Fruit fly (Drosophila melanogaster) whole organism, embryonic: ENCODE measurements around the gene CG10185.

Source experiments
- Asciz ChIP-seq: fragments of 200-800 bp; sonication (Bioruptor generic); optimal IDR thresholded peaks from 2 replicates; lab custom pipeline; 2017; ENCODE audit warnings: missing biosample characterization, mild to moderate bottlenecking, missing genetic modification characterization, missing genetic modification reagents
- CG10209 ChIP-seq: fragments of 200-800 bp; sonication (Bioruptor generic); optimal IDR thresholded peaks from 3 replicates; lab custom pipeline; 2017; ENCODE audit warnings: missing biosample characterization, mild to moderate bottlenecking, missing genetic modification characterization, missing genetic modification reagents
- CG10543 ChIP-seq: fragments of 200-800 bp; sonication (Bioruptor generic); optimal IDR thresholded peaks from 3 replicates; lab custom pipeline; 2017; ENCODE audit warnings: missing biosample characterization, mild to moderate bottlenecking, missing genetic modification characterization, moderate library complexity
- CG10979 ChIP-seq: fragments of 200-800 bp; sonication (Bioruptor generic); optimal IDR thresholded peaks from 2 replicates; lab custom pipeline; 2018; ENCODE audit warnings: missing biosample characterization, mild to moderate bottlenecking, missing genetic modification characterization, moderate library complexity
- CG11398 ChIP-seq: fragments of 200-800 bp; sonication (Bioruptor generic); optimal IDR thresholded peaks from 2 replicates; lab custom pipeline; 2016; ENCODE audit warnings: missing biosample characterization, missing genetic modification characterization
- CG11504 ChIP-seq: fragments of 200-800 bp; sonication (Bioruptor generic); optimal IDR thresholded peaks from 3 replicates; lab custom pipeline; 2019; ENCODE audit warnings: missing biosample characterization, mild to moderate bottlenecking, missing genetic modification characterization, moderate library complexity
- CG12219 ChIP-seq: fragments of 200-800 bp; sonication (Bioruptor generic); optimal IDR thresholded peaks from 3 replicates; lab custom pipeline; 2018; ENCODE audit warnings: missing biosample characterization, mild to moderate bottlenecking, missing genetic modification characterization
- CG12236 ChIP-seq: fragments of 200-800 bp; sonication (Bioruptor generic); optimal IDR thresholded peaks from 2 replicates; lab custom pipeline; 2016; ENCODE audit warnings: missing biosample characterization, missing genetic modification characterization
- CG1233 ChIP-seq: fragments of 200-800 bp; sonication (Bioruptor generic); optimal IDR thresholded peaks from 4 replicates; lab custom pipeline; 2018; ENCODE audit warnings: missing biosample characterization, mild to moderate bottlenecking, missing genetic modification characterization
- CG13424 ChIP-seq: fragments of 200-800 bp; sonication (Bioruptor generic); optimal IDR thresholded peaks from 2 replicates; lab custom pipeline; 2019; ENCODE audit warnings: missing biosample characterization, mild to moderate bottlenecking, missing genetic modification characterization, moderate library complexity
- CG16863 ChIP-seq: fragments of 200-800 bp; sonication (Bioruptor generic); optimal IDR thresholded peaks from 3 replicates; lab custom pipeline; 2016; ENCODE audit warnings: missing biosample characterization, missing genetic modification characterization
- CG31365 ChIP-seq: fragments of 200-800 bp; sonication (Bioruptor generic); optimal IDR thresholded peaks from 2 replicates; lab custom pipeline; 2018; ENCODE audit warnings: missing biosample characterization, mild to moderate bottlenecking, missing genetic modification characterization
- CG3838 ChIP-seq: fragments of 200-800 bp; sonication (Bioruptor generic); optimal IDR thresholded peaks from 3 replicates; lab custom pipeline; 2016; ENCODE audit warnings: missing biosample characterization, missing genetic modification characterization
- CG4707 ChIP-seq: fragments of 200-800 bp; sonication (Bioruptor generic); optimal IDR thresholded peaks from 2 replicates; lab custom pipeline; 2018; ENCODE audit warnings: missing biosample characterization, mild to moderate bottlenecking, missing genetic modification characterization, moderate library complexity
- CG4730 ChIP-seq: fragments of 200-800 bp; sonication (Bioruptor generic); IDR thresholded peaks from 2 replicates; pipeline ENCODE4 v1.3.6; 2022; ENCODE audit warnings: missing biosample characterization, missing genetic modification characterization
- CG6654 ChIP-seq: fragments of 200-800 bp; sonication (Bioruptor generic); optimal IDR thresholded peaks from 2 replicates; lab custom pipeline; 2017; ENCODE audit warnings: missing biosample characterization, mild to moderate bottlenecking, missing genetic modification characterization
- CG6765 ChIP-seq: fragments of 200-800 bp; sonication (Bioruptor generic); optimal IDR thresholded peaks from 3 replicates; lab custom pipeline; 2017; ENCODE audit warnings: missing biosample characterization, mild to moderate bottlenecking, missing genetic modification characterization
- CG7745 ChIP-seq: fragments of 200-800 bp; sonication (Bioruptor generic); optimal IDR thresholded peaks from 2 replicates; lab custom pipeline; 2018; ENCODE audit warnings: missing biosample characterization, mild to moderate bottlenecking, missing genetic modification characterization, moderate library complexity
- CG9727 ChIP-seq: fragments of 200-800 bp; sonication (Bioruptor generic); optimal IDR thresholded peaks from 3 replicates; lab custom pipeline; 2017; ENCODE audit warnings: missing biosample characterization, mild to moderate bottlenecking, missing genetic modification characterization
- HHEX ChIP-seq: fragments of 200-800 bp; sonication (Bioruptor generic); optimal IDR thresholded peaks from 3 replicates; lab custom pipeline; 2017; ENCODE audit warnings: missing biosample characterization, mild to moderate bottlenecking, missing genetic modification characterization, missing genetic modification reagents
- Hey ChIP-seq: fragments of 200-800 bp; sonication (Bioruptor generic); optimal IDR thresholded peaks from 3 replicates; lab custom pipeline; 2018; ENCODE audit warnings: missing biosample characterization, mild to moderate bottlenecking, missing genetic modification characterization
- MESR4 ChIP-seq: fragments of 200-800 bp; sonication (Bioruptor generic); optimal IDR thresholded peaks from 2 replicates; lab custom pipeline; 2018; ENCODE audit warnings: missing biosample characterization, mild to moderate bottlenecking, missing genetic modification characterization, moderate library complexity
- Med ChIP-seq: fragments of 200-800 bp; sonication (Bioruptor generic); peaks from one replicate; lab custom pipeline; 2016; ENCODE audit warnings: missing biosample characterization, missing genetic modification characterization, mild to moderate bottlenecking, inconsistent platforms, moderate library complexity
- Mes4 ChIP-seq: fragments of 200-800 bp; sonication (Bioruptor generic); optimal IDR thresholded peaks from 2 replicates; lab custom pipeline; 2016; ENCODE audit warnings: missing biosample characterization, missing genetic modification characterization
- NFAT ChIP-seq: fragments of 200-800 bp; sonication (Bioruptor generic); IDR thresholded peaks from 2 replicates; pipeline ENCODE4 v1.3.6; 2022; ENCODE audit warnings: missing biosample characterization, missing genetic modification characterization
- Rfx ChIP-seq: fragments of 200-800 bp; sonication (Bioruptor generic); IDR thresholded peaks from 2 replicates; pipeline ENCODE4 v1.3.6; 2022; ENCODE audit warnings: missing biosample characterization, missing genetic modification characterization
- YL-1 ChIP-seq: fragments of 200-800 bp; sonication (Bioruptor generic); optimal IDR thresholded peaks from 3 replicates; lab custom pipeline; 2017; ENCODE audit warnings: missing biosample characterization, mild to moderate bottlenecking, missing genetic modification characterization
- ac ChIP-seq: fragments of 200-800 bp; sonication (Bioruptor generic); optimal IDR thresholded peaks from 3 replicates; lab custom pipeline; 2017; ENCODE audit warnings: missing biosample characterization, mild to moderate bottlenecking, missing genetic modification characterization
- bab2 ChIP-seq: fragments of 200-800 bp; sonication (Bioruptor generic); optimal IDR thresholded peaks from 2 replicates; lab custom pipeline; 2016; ENCODE audit warnings: missing biosample characterization, missing genetic modification characterization
- chif ChIP-seq, 2 experiments: fragments of 200-800 bp; sonication (Bioruptor generic); optimal IDR thresholded peaks; 3 replicates each; lab custom pipeline; 2016; ENCODE audit warnings: missing biosample characterization in 2 of 2, missing genetic modification characterization in 2 of 2
- chm ChIP-seq: fragments of 200-800 bp; sonication (Bioruptor generic); IDR thresholded peaks from 2 replicates; pipeline ENCODE4 v1.3.6; 2022; ENCODE audit warnings: missing biosample characterization, missing genetic modification characterization
- ci ChIP-seq: fragments of 200-800 bp; sonication (Bioruptor generic); IDR thresholded peaks from 3 replicates; pipeline ENCODE4 v1.3.6; 2022; ENCODE audit warnings: missing biosample characterization, missing genetic modification characterization
- dysf ChIP-seq: fragments of 200-800 bp; sonication (Bioruptor generic); IDR thresholded peaks from 3 replicates; pipeline ENCODE4 v1.3.6; 2022; ENCODE audit warnings: missing biosample characterization, missing genetic modification characterization
- en ChIP-seq: fragments of 200-800 bp; sonication (Bioruptor generic); optimal IDR thresholded peaks from 2 replicates; lab custom pipeline; 2016; ENCODE audit warnings: missing biosample characterization, missing genetic modification characterization
- fd64A ChIP-seq: fragments of 200-800 bp; sonication (Bioruptor generic); optimal IDR thresholded peaks from 3 replicates; lab custom pipeline; 2018; ENCODE audit warnings: missing biosample characterization, mild to moderate bottlenecking, missing genetic modification characterization
- gcm ChIP-seq: fragments of 200-800 bp; sonication (Bioruptor generic); optimal IDR thresholded peaks from 2 replicates; lab custom pipeline; 2019; ENCODE audit warnings: missing biosample characterization, mild to moderate bottlenecking, missing genetic modification characterization, moderate library complexity
- kni ChIP-seq: fragments of 200-800 bp; sonication (Bioruptor generic); optimal IDR thresholded peaks from 3 replicates; lab custom pipeline; 2017; ENCODE audit warnings: mild to moderate bottlenecking, missing biosample characterization, missing genetic modification reagents, missing genetic modification characterization
- lov ChIP-seq, 2 experiments: fragments of 200-800 bp in 1 of 2; fragments of >200 bp in 1 of 2; sonication (Bioruptor generic) in 1 of 2; IDR thresholded peaks in 1 of 2; optimal IDR thresholded peaks in 1 of 2; 2 replicates in 1 of 2; 3 replicates in 1 of 2; pipeline versions ENCODE4 v1.3.6 to Lab custom; 2017 to 2022; ENCODE audit warnings: missing biosample characterization in 1 of 2, missing genetic modification characterization in 1 of 2
- mirr ChIP-seq: fragments of 200-800 bp; sonication (Bioruptor generic); optimal IDR thresholded peaks from 3 replicates; lab custom pipeline; 2018; ENCODE audit warnings: missing biosample characterization, mild to moderate bottlenecking, missing genetic modification characterization
- nerfin-1 ChIP-seq: fragments of 200-800 bp; sonication (Bioruptor generic); optimal IDR thresholded peaks from 3 replicates; lab custom pipeline; 2019; ENCODE audit warnings: missing biosample characterization, mild to moderate bottlenecking, missing genetic modification characterization, moderate library complexity
- oc ChIP-seq: fragments of 200-800 bp; sonication (Bioruptor generic); optimal IDR thresholded peaks from 2 replicates; lab custom pipeline; 2018; ENCODE audit warnings: missing biosample characterization, mild to moderate bottlenecking, missing genetic modification characterization, moderate library complexity
- org-1 ChIP-seq: fragments of 200-800 bp; sonication (Bioruptor generic); optimal IDR thresholded peaks from 2 replicates; lab custom pipeline; 2017; ENCODE audit warnings: missing biosample characterization, missing genetic modification characterization
- pb ChIP-seq: fragments of 200-800 bp; sonication (Bioruptor generic); optimal IDR thresholded peaks from 3 replicates; lab custom pipeline; 2016; ENCODE audit warnings: missing biosample characterization, missing genetic modification characterization
- pros ChIP-seq: fragments of 200-800 bp; sonication (Bioruptor generic); optimal IDR thresholded peaks from 3 replicates; lab custom pipeline; 2019; ENCODE audit warnings: missing biosample characterization, mild to moderate bottlenecking, missing genetic modification characterization, moderate library complexity
- sc ChIP-seq, 3 experiments: fragments of >200 bp in 2 of 3; fragments of 200-800 bp in 1 of 3; sonication (Bioruptor generic) in 1 of 3; optimal IDR thresholded peaks; 2 replicates in 2 of 3; 3 replicates in 1 of 3; lab custom pipeline; 2017; ENCODE audit warnings: mild to moderate bottlenecking in 1 of 3, missing biosample characterization in 1 of 3, missing genetic modification characterization in 1 of 3, missing genetic modification reagents in 1 of 3
- sens ChIP-seq: fragments of 200-800 bp; sonication (Bioruptor generic); peaks from one replicate; lab custom pipeline; 2016; ENCODE audit warnings: missing biosample characterization, missing genetic modification characterization
- ttk ChIP-seq: fragments of 200-800 bp; sonication (Bioruptor generic); IDR thresholded peaks from 2 replicates; pipeline ENCODE4 v2.1.2; 2022; ENCODE audit warnings: missing biosample characterization, missing genetic modification characterization
- vvl ChIP-seq: fragments of 200-800 bp; sonication (Bioruptor generic); IDR thresholded peaks from 2 replicates; pipeline ENCODE4 v1.3.6; 2022; ENCODE audit warnings: missing biosample characterization, missing genetic modification characterization
- z ChIP-seq: fragments of 200-800 bp; sonication (Bioruptor generic); IDR thresholded peaks from 3 replicates; pipeline ENCODE4 v1.3.6; 2022; ENCODE audit warnings: missing biosample characterization, missing genetic modification characterization

CG10185 gene

dm6 chr3R:16069266-16069665 is 1.9 kb upstream of the CG10185 start:
- no peak for TF ChIP-seq MESR4
- TF ChIP-seq CG4707 (GFP tag; lab: Kevin White, UChicago) = peak; percentile 22
- no peak for TF ChIP-seq gcm (GFP tag; lab: Kevin White, UChicago)
- no peak for TF ChIP-seq CG11398
- TF ChIP-seq mirr (GFP tag; lab: Kevin White, UChicago) = peak; percentile 54
- peak; percentile 12 for TF ChIP-seq ac (GFP tag; lab: Kevin White, UChicago)
- TF ChIP-seq CG12236 (GFP tag; lab: Kevin White, UChicago) = peak; percentile 46
- peak; percentile 24; the same call in 1 of the 3 replicates for TF ChIP-seq dysf (GFP tag; lab: Robert Waterston, UW)
- TF ChIP-seq Med (GFP tag; lab: Kevin White, UChicago) = peak; percentile 76
- TF ChIP-seq CG13424 = peak; percentile 42
- peak; percentile 24 for TF ChIP-seq CG6765 (GFP tag; lab: Kevin White, UChicago)
- peak; percentile 88 for TF ChIP-seq sens (GFP tag; lab: Kevin White, UChicago)
- no peak for TF ChIP-seq lov (optimal IDR thresholded peaks at IDR 0.05; lab: Kevin White, UChicago)
- TF ChIP-seq lov (GFP tag; IDR thresholded peaks at IDR 0.05; lab: Robert Waterston, UW) = no peak
- TF ChIP-seq CG3838 (GFP tag; lab: Kevin White, UChicago) = peak; percentile 3
- TF ChIP-seq CG10979 (tag; lab: Kevin White, UChicago) = no peak
- TF ChIP-seq chm (GFP tag; lab: Robert Waterston, UW) = peak; percentile 41; the same call in 1 of the 2 replicates
- peak; percentile 73 for TF ChIP-seq vvl (GFP tag; lab: Robert Waterston, UW)
- TF ChIP-seq Hey (tag; lab: Kevin White, UChicago) = peak; percentile 13
- peak; percentile 94 for TF ChIP-seq kni
- peak; percentile 5 for TF ChIP-seq YL-1 (GFP tag; lab: Kevin White, UChicago)
- peak; percentile 56 for TF ChIP-seq org-1 (GFP tag; lab: Kevin White, UChicago)
- peak; percentile 67; the same call in 2 of the 3 replicates for TF ChIP-seq ci (GFP tag; lab: Robert Waterston, UW)
- peak; percentile 53 for TF ChIP-seq CG9727 (GFP tag; lab: Kevin White, UChicago)
- peak; percentile 53 for TF ChIP-seq fd64A
- peak; percentile 89 for TF ChIP-seq CG7745 (tag; lab: Kevin White, UChicago)
- no peak for TF ChIP-seq ttk
- no peak for TF ChIP-seq sc (optimal IDR thresholded peaks at IDR 0.05; lab: Kevin White, UChicago)
- peak; percentile 40 for TF ChIP-seq sc (GFP tag; optimal IDR thresholded peaks at IDR 0.05; lab: Kevin White, UChicago)
- no peak for TF ChIP-seq CG4730 (GFP tag; lab: Robert Waterston, UW)
- peak; percentile 47; the same call in 1 of the 2 replicates for TF ChIP-seq Rfx
- TF ChIP-seq NFAT (GFP tag; lab: Robert Waterston, UW) = no peak; the same call in 1 of the 2 replicates
- peak; percentile 48 for TF ChIP-seq CG12219 (GFP tag; lab: Kevin White, UChicago)
- TF ChIP-seq bab2 = peak; percentile 48
- TF ChIP-seq nerfin-1 (tag; lab: Kevin White, UChicago) = peak; percentile 26
- TF ChIP-seq Asciz (GFP tag; lab: Kevin White, UChicago) = peak; percentile 76
- peak; percentile 38 for TF ChIP-seq Mes4 (GFP tag; lab: Kevin White, UChicago)
- TF ChIP-seq en (GFP tag; lab: Kevin White, UChicago) = no peak
- TF ChIP-seq pb (GFP tag; lab: Kevin White, UChicago) = peak; percentile 9
- TF ChIP-seq CG31365 (tag; lab: Kevin White, UChicago) = peak; percentile 52
- TF ChIP-seq CG10209 (GFP tag; lab: Kevin White, UChicago) = peak; percentile 50
- peak; percentile 59 for TF ChIP-seq CG1233 (GFP tag; lab: Kevin White, UChicago)
- peak; percentile 65 for TF ChIP-seq CG10543 (GFP tag; lab: Kevin White, UChicago)
- peak; percentile 52 for TF ChIP-seq CG11504 (tag; lab: Kevin White, UChicago)
- peak in 1 of 2 experiments; percentile 6 for TF ChIP-seq chif (GFP tag; optimal IDR thresholded peaks at IDR 0.05; lab: Kevin White, UChicago)
- peak; percentile 52 for TF ChIP-seq HHEX (GFP tag; lab: Kevin White, UChicago)
- TF ChIP-seq oc (tag; lab: Kevin White, UChicago) = peak; percentile 73
- TF ChIP-seq CG16863 = peak; percentile 41
- TF ChIP-seq z = no peak
- peak; percentile 3 for TF ChIP-seq CG6654 (GFP tag; lab: Kevin White, UChicago)
- TF ChIP-seq pros (GFP tag; lab: Kevin White, UChicago) = peak; percentile 37
